Worm (Caenorhabditis elegans): ENCODE data around the gene F41C6.6.
A peak's percentile ranks its signal among the peaks of the same experiment; 100 is the strongest.

The F41C6.6 gene

DNA sequence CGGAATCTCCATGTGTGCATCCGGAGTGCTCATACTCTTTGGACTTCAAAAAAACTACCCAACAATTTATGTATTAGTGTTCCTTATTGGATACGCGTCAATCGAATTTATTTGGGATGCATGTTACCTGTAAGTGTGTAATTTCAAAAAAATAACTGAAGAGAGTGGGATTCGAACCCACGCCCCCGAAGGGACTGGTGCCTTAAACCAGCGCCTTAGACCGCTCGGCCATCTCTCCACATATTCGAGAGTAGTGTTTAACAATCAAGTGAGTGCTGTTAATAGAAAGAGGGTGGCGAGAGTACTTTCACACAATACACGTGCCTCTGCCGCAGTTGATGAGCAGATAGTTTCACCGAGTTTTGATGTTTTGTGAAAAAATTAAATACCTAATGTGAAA, 21.3 kb upstream of the F41C6.6 start (continued):
- TF ChIP-seq eyg-1 (tag; optimal IDR thresholded peaks at IDR 0.05) (no peak), hlh-8 (tag; optimal IDR thresholded peaks at IDR 0.05) (peak; percentile 26), odd-2 (tag; optimal IDR thresholded peaks at IDR 0.05) (no peak), ceh-45 (GFP tag; IDR thresholded peaks at IDR 0.05) (0 out of 2 replicates have a peak, but pooled peaks have one; percentile 56), elt-2 (tag; optimal IDR thresholded peaks at IDR 0.05) (peak; percentile 77), ceh-22 (tag; optimal IDR thresholded peaks at IDR 0.05) (no peak), unc-3 (GFP tag; conservative IDR thresholded peaks at IDR 0.05) (peak; percentile 73), unc-3 (tag; optimal IDR thresholded peaks at IDR 0.05) (peak; percentile 60), madf-2 (tag; optimal IDR thresholded peaks at IDR 0.05) (peak; percentile 47), pqm-1 (tag; optimal IDR thresholded peaks at IDR 0.05) (peak; percentile 64), pha-4 (tag; optimal IDR thresholded peaks at IDR 0.05) (no peak), pag-3 (tag; optimal IDR thresholded peaks at IDR 0.05; ENCODE audit: borderline replicate concordance) (peak; percentile 25), mec-3 (tag; optimal IDR thresholded peaks at IDR 0.05; ENCODE audit: borderline replicate concordance) (no peak), unc-55 (GFP tag; optimal IDR thresholded peaks at IDR 0.05) (no peak), ceh-19 (GFP tag; optimal IDR thresholded peaks at IDR 0.05) (peak; percentile 62), K02D7.2 (tag; optimal IDR thresholded peaks at IDR 0.05) (peak; percentile 3), tbx-2 (tag; optimal IDR thresholded peaks at IDR 0.05) (peak; percentile 63), ahr-1 (tag; optimal IDR thresholded peaks at IDR 0.05) (no peak), ceh-48 (tag; optimal IDR thresholded peaks at IDR 0.05) (peak; percentile 46), sdc-2 (tag; optimal IDR thresholded peaks at IDR 0.05) (peak; percentile 64), sox-2 (GFP tag; IDR thresholded peaks at IDR 0.05) (peak; percentile 35; the same call in 1 of the 2 replicates), ceh-30 (tag; optimal IDR thresholded peaks at IDR 0.05) (peak; percentile 8), ceh-34 (tag; optimal IDR thresholded peaks at IDR 0.05) (peak; percentile 36), nfya-1 (tag; optimal IDR thresholded peaks at IDR 0.05) (peak; percentile 40), tbx-7 (tag; optimal IDR thresholded peaks at IDR 0.05) (peak; percentile 40)

DNA sequence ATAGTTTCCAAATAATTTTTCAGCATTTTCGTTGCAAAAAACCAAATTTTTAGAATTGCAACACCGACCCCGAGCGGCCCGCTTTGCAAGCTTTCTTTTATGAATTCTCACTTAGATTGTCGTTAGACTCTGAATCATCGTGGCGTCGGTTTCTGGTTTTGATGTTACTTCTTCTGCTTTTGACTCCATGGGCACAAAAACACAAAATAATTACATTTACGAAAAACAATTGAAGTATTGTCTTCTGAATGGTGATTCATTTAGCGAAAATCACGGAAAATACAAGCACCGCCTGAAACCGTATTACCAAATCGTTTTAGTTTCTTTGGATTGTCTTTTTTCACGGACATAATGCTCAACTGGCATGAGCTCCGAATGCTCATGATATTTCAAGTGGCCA, 19.4 kb upstream of the F41C6.6 start, which contains the start of gene pes-23:
Gene pes-23 (plus strand): TSS at position 301 of the 400 bp plus-strand sequence.
- TF ChIP-seq hlh-6 (tag; optimal IDR thresholded peaks at IDR 0.05) (no peak), ceh-48 (tag; optimal IDR thresholded peaks at IDR 0.05) (no peak), pat-9 (tag; optimal IDR thresholded peaks at IDR 0.05) (no peak)

DNA sequence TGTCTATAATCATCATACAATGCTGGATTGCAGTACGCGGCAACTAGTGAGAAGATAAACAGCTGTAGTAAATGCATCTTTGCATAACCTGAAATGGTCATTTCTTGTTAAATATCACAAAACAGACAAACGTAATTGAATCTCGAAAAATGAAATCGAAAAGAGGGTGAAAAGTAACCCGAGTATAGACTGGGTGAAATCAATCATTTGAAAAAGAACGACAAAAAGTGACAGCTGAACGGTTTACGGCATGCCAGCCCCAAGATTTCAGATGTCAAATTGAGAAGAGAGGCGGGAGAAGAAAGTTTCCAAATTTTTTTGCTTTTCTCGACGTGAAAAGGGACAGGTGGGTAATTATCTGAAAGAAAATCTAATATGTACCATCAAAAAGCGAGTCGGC, 18.2 kb upstream of the F41C6.6 start, which contains the start of gene F14B8.4:
Gene F14B8.4 (minus strand): TSS at position 101 of the 400 bp plus-strand sequence.
- TF ChIP-seq eyg-1 (tag; optimal IDR thresholded peaks at IDR 0.05) (no peak), ceh-48 (tag; optimal IDR thresholded peaks at IDR 0.05) (no peak), odd-2 (tag; optimal IDR thresholded peaks at IDR 0.05) (no peak), ceh-18 (tag; optimal IDR thresholded peaks at IDR 0.05) (no peak), ceh-19 (GFP tag; optimal IDR thresholded peaks at IDR 0.05) (no peak), pqm-1 (tag; optimal IDR thresholded peaks at IDR 0.05) (no peak), sox-4 (tag; optimal IDR thresholded peaks at IDR 0.05) (no peak), C08G9.2 (tag; optimal IDR thresholded peaks at IDR 0.05) (no peak), ahr-1 (tag; optimal IDR thresholded peaks at IDR 0.05) (no peak), elt-2 (tag; optimal IDR thresholded peaks at IDR 0.05) (no peak), gmeb-2 (tag; optimal IDR thresholded peaks at IDR 0.05) (no peak), unc-3 (GFP tag; conservative IDR thresholded peaks at IDR 0.05) (no peak), unc-3 (tag; optimal IDR thresholded peaks at IDR 0.05) (no peak), lim-6 (tag; optimal IDR thresholded peaks at IDR 0.05) (no peak), fkh-10 (GFP tag; optimal IDR thresholded peaks at IDR 0.05) (no peak), elt-4 (tag; optimal IDR thresholded peaks at IDR 0.05) (no peak), ceh-45 (GFP tag; IDR thresholded peaks at IDR 0.05) (no peak)

DNA sequence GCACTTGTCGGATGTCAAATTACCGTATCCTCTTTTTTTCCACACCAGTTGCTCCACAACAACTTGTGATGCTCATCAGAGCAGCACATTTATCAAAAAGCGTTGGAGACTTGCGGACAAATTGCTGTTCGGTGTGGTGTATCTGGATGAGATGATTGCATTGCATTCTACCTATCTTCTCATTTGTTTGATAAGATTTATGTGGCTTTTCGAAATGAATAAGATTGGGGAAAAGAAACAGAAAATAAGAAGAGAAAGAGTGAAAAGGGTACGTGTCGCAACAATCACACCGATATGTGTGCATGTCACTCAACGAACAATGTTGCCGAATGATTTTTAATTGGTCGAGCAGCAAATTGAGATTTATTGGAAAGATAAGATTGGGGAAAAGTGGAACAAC, 12.4 kb upstream of the F41C6.6 start:
- TF ChIP-seq C08G9.2 (tag; optimal IDR thresholded peaks at IDR 0.05) = no peak
- peak; percentile 64 for TF ChIP-seq rnt-1 (tag; optimal IDR thresholded peaks at IDR 0.05)
- TF ChIP-seq unc-55 (GFP tag; optimal IDR thresholded peaks at IDR 0.05) = peak; percentile 91
